Fruit fly (Drosophila melanogaster): ENCODE data around the gene Hpf1.

DNA sequence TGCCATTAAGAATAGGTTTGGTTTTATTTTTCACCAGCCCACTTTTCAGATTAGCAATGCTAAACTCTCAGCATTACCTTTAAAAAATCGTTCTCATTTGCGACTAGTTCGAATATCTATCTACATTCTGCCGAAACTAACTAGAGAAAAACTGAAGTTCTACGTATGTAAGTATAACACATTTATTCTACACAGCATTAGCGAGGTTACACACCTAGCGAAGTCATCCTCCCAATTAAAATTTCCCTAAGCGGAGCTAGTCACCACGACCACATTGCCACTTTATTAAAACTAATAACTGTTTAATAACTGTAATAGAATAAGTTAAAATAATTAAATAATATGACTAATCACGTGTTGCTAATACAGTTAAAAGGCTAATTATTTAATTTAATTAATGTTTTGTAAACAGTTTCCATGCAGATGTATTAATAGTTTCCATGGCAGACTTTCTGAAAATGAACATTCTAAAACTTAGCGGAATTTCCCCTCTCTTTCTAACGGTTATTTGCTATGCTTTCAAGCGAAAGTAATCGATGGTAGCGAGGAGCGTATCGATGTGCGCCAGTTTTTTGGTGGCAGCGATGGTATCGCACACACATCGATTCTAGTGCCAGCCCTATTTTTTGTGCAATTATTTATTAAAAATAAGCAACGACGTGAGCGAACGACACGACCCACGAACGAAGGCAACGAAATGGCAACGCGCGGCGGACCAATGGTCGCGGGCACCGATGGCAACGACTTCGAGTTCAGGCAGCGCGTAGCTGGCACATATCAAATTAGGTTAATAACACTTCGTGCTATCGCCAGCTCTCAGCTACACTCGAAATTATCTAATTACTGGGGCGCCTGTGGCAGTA lies 12.7 kb upstream of the Hpf1 start, which contains the start of gene jagn:
- TF ChIP-seq HmgD (GFP tag; optimal IDR thresholded peaks at IDR 0.05): peak; percentile 56
- TF ChIP-seq MBD-R2 (GFP tag; IDR thresholded peaks at IDR 0.05): peak; percentile 80
- TF ChIP-seq CG10462 (GFP tag; optimal IDR thresholded peaks at IDR 0.05): peak; percentile 62
- TF ChIP-seq fd3F (GFP tag; optimal IDR thresholded peaks at IDR 0.05): peak; percentile 18
- peak in 1 of 3 experiments; percentile 9 for TF ChIP-seq Stat92E (GFP tag; optimal IDR thresholded peaks at IDR 0.05)

Measured in whole organism, embryonic.